Fruit fly (Drosophila melanogaster) whole organism, embryonic: Measurements from ENCODE around the gene CG6790.

Experiments
- Abd-B ChIP-seq: fragments of 200-800 bp; sonication (Bioruptor generic); optimal IDR thresholded peaks from 2 replicates; lab custom pipeline; 2018; ENCODE audit warnings: missing biosample characterization, mild to moderate bottlenecking, missing genetic modification characterization, moderate library complexity
- Atf-2 ChIP-seq: fragments of 200-800 bp; sonication (Bioruptor generic); optimal IDR thresholded peaks from 2 replicates; lab custom pipeline; 2016; ENCODE audit warnings: missing biosample characterization, missing genetic modification characterization
- Awh ChIP-seq: fragments of 200-800 bp; sonication (Bioruptor generic); IDR thresholded peaks from 2 replicates; pipeline ENCODE4, ENCODE4 v1.3.6; 2022; ENCODE audit warnings: missing biosample characterization, missing genetic modification characterization
- CG10654 ChIP-seq: fragments of 200-800 bp; sonication (Bioruptor generic); optimal IDR thresholded peaks from 2 replicates; lab custom pipeline; 2016; ENCODE audit warnings: missing biosample characterization, missing genetic modification characterization
- CG12942 ChIP-seq: fragments of 200-800 bp; sonication (Bioruptor generic); optimal IDR thresholded peaks from 3 replicates; lab custom pipeline; 2016; ENCODE audit warnings: missing biosample characterization, missing genetic modification characterization
- CG14965 ChIP-seq: fragments of 200-800 bp; sonication (Bioruptor generic); optimal IDR thresholded peaks from 2 replicates; lab custom pipeline; 2016; ENCODE audit warnings: missing biosample characterization, missing genetic modification characterization, borderline replicate concordance
- CG16779 ChIP-seq: fragments of 200-800 bp; sonication (Bioruptor generic); IDR thresholded peaks from 2 replicates; pipeline ENCODE4 v1.3.6; 2022; ENCODE audit warnings: missing biosample characterization, missing genetic modification characterization
- CG17359 ChIP-seq: fragments of 200-800 bp; sonication (Bioruptor generic); optimal IDR thresholded peaks from 3 replicates; lab custom pipeline; 2018; ENCODE audit warnings: missing biosample characterization, mild to moderate bottlenecking, missing genetic modification characterization, moderate library complexity
- CG18476 ChIP-seq: fragments of 200-800 bp; sonication (Bioruptor generic); optimal IDR thresholded peaks from 2 replicates; lab custom pipeline; 2016; ENCODE audit warnings: missing biosample characterization, mild to moderate bottlenecking, missing genetic modification characterization
- CG18599 ChIP-seq: fragments of 200-800 bp; sonication (Bioruptor generic); optimal IDR thresholded peaks from 3 replicates; lab custom pipeline; 2017; ENCODE audit warnings: missing biosample characterization, missing genetic modification characterization, mild to moderate bottlenecking, moderate library complexity, missing genetic modification reagents
- CG34376 ChIP-seq: fragments of 200-800 bp; sonication (Bioruptor generic); optimal IDR thresholded peaks from 2 replicates; lab custom pipeline; 2018; ENCODE audit warnings: missing biosample characterization, mild to moderate bottlenecking, missing genetic modification characterization
- CG3847 ChIP-seq: fragments of 200-800 bp; sonication (Bioruptor generic); IDR thresholded peaks from 2 replicates; pipeline ENCODE4 v1.3.6; 2022; ENCODE audit warnings: missing biosample characterization, missing genetic modification characterization
- CG4707 ChIP-seq: fragments of 200-800 bp; sonication (Bioruptor generic); optimal IDR thresholded peaks from 2 replicates; lab custom pipeline; 2018; ENCODE audit warnings: missing biosample characterization, mild to moderate bottlenecking, missing genetic modification characterization, moderate library complexity
- CG5245 ChIP-seq: fragments of 200-800 bp; sonication (Bioruptor generic); optimal IDR thresholded peaks from 3 replicates; lab custom pipeline; 2016; ENCODE audit warnings: missing biosample characterization, missing genetic modification characterization
- CG6765 ChIP-seq: fragments of 200-800 bp; sonication (Bioruptor generic); optimal IDR thresholded peaks from 3 replicates; lab custom pipeline; 2017; ENCODE audit warnings: missing biosample characterization, mild to moderate bottlenecking, missing genetic modification characterization
- CG9817 ChIP-seq: fragments of 200-800 bp; sonication (Bioruptor generic); optimal IDR thresholded peaks from 2 replicates; lab custom pipeline; 2018; ENCODE audit warnings: missing biosample characterization, mild to moderate bottlenecking, missing genetic modification characterization, moderate library complexity
- CTCF ChIP-seq: fragments of 200-800 bp; sonication (Bioruptor generic); optimal IDR thresholded peaks from 2 replicates; lab custom pipeline; 2017; ENCODE audit warnings: missing biosample characterization, mild to moderate bottlenecking, missing genetic modification characterization, moderate library complexity
- Chrac-16 ChIP-seq: fragments of 200-800 bp; sonication (Bioruptor generic); optimal IDR thresholded peaks from 3 replicates; lab custom pipeline; 2016; ENCODE audit warnings: missing biosample characterization, missing genetic modification characterization
- Fer2 ChIP-seq: fragments of 200-800 bp; sonication (Bioruptor generic); optimal IDR thresholded peaks from 2 replicates; lab custom pipeline; 2018; ENCODE audit warnings: missing biosample characterization, mild to moderate bottlenecking, missing genetic modification characterization, moderate library complexity
- MTF-1 ChIP-seq: fragments of 200-800 bp; sonication (Bioruptor generic); optimal IDR thresholded peaks from 2 replicates; lab custom pipeline; 2018; ENCODE audit warnings: missing biosample characterization, mild to moderate bottlenecking, missing genetic modification characterization, borderline replicate concordance
- Mes4 ChIP-seq: fragments of 200-800 bp; sonication (Bioruptor generic); optimal IDR thresholded peaks from 2 replicates; lab custom pipeline; 2016; ENCODE audit warnings: missing biosample characterization, missing genetic modification characterization
- NC2β ChIP-seq: fragments of 200-800 bp; sonication (Bioruptor generic); optimal IDR thresholded peaks from 2 replicates; lab custom pipeline; 2016; ENCODE audit warnings: missing biosample characterization, missing genetic modification characterization
- Opbp ChIP-seq: fragments of 200-800 bp; sonication (Bioruptor generic); IDR thresholded peaks from 3 replicates; pipeline ENCODE4 v1.3.6; 2022; ENCODE audit warnings: missing biosample characterization, missing genetic modification characterization; ENCODE audit not compliant: partially characterized antibody
- Scr ChIP-seq: fragments of 200-800 bp; sonication (Bioruptor generic); IDR thresholded peaks from 2 replicates; pipeline ENCODE4 v1.3.6; 2022; ENCODE audit warnings: missing biosample characterization, missing genetic modification characterization; ENCODE audit not compliant: partially characterized antibody
- Six4 ChIP-seq: fragments of 200-800 bp; sonication (Bioruptor generic); optimal IDR thresholded peaks from 2 replicates; lab custom pipeline; 2016; ENCODE audit warnings: missing biosample characterization, missing genetic modification characterization
- TFAM ChIP-seq: fragments of 200-800 bp; sonication (Bioruptor generic); optimal IDR thresholded peaks from 2 replicates; lab custom pipeline; 2017; ENCODE audit warnings: missing biosample characterization, missing genetic modification characterization, inconsistent platforms
- Trl ChIP-seq, 3 experiments: fragments of >200 bp in 2 of 3; fragments of 200-800 bp in 1 of 3; sonication (Bioruptor generic) in 1 of 3; optimal IDR thresholded peaks; 2 replicates in 1 of 3; 3 replicates in 2 of 3; lab custom pipeline; 2016 to 2017; ENCODE audit warnings: missing biosample characterization in 1 of 3, missing genetic modification characterization in 1 of 3
- ac ChIP-seq: fragments of 200-800 bp; sonication (Bioruptor generic); optimal IDR thresholded peaks from 3 replicates; lab custom pipeline; 2017; ENCODE audit warnings: missing biosample characterization, mild to moderate bottlenecking, missing genetic modification characterization
- ap ChIP-seq: fragments of 200-800 bp; sonication (Bioruptor generic); IDR thresholded peaks from 2 replicates; pipeline ENCODE4 v1.3.6; 2022; ENCODE audit warnings: missing biosample characterization, missing genetic modification characterization
- bbx ChIP-seq: fragments of 200-800 bp; sonication (Bioruptor generic); IDR thresholded peaks from 2 replicates; pipeline ENCODE4 v1.3.6; 2022; ENCODE audit warnings: missing biosample characterization, missing genetic modification characterization; ENCODE audit not compliant: partially characterized antibody
- bigmax ChIP-seq: fragments of 200-800 bp; sonication (Bioruptor generic); optimal IDR thresholded peaks from 2 replicates; lab custom pipeline; 2018; ENCODE audit warnings: missing biosample characterization, mild to moderate bottlenecking, missing genetic modification characterization
- br ChIP-seq: fragments of >200 bp; optimal IDR thresholded peaks from 2 replicates; lab custom pipeline; 2017
- cato ChIP-seq: fragments of 200-800 bp; sonication (Bioruptor generic); optimal IDR thresholded peaks from 2 replicates; lab custom pipeline; 2016; ENCODE audit warnings: missing biosample characterization, missing genetic modification characterization, borderline replicate concordance
- croc ChIP-seq: fragments of 200-800 bp; sonication (Bioruptor generic); conservative IDR thresholded peaks from 3 replicates; pipeline ENCODE4 v1.3.6; 2022; ENCODE audit warnings: missing biosample characterization, missing genetic modification characterization
- dati ChIP-seq: fragments of 200-800 bp; sonication (Bioruptor generic); IDR thresholded peaks from 2 replicates; pipeline ENCODE4 v1.3.6; 2022; ENCODE audit warnings: missing biosample characterization, missing genetic modification characterization
- fd96Cb ChIP-seq: fragments of 200-800 bp; sonication (Bioruptor generic); optimal IDR thresholded peaks from 2 replicates; lab custom pipeline; 2018; ENCODE audit warnings: missing biosample characterization, mild to moderate bottlenecking, missing genetic modification characterization, moderate library complexity
- hbn ChIP-seq: fragments of 200-800 bp; sonication (Bioruptor generic); IDR thresholded peaks from 2 replicates; pipeline ENCODE4 v1.3.6; 2022; ENCODE audit warnings: missing biosample characterization, missing genetic modification characterization; ENCODE audit not compliant: partially characterized antibody
- mam ChIP-seq: fragments of 200-800 bp; sonication (Bioruptor generic); optimal IDR thresholded peaks from 3 replicates; lab custom pipeline; 2016; ENCODE audit warnings: missing biosample characterization, missing genetic modification characterization
- prd ChIP-seq, 3 experiments: fragments of >200 bp in 2 of 3; fragments of 200-800 bp in 1 of 3; sonication (Bioruptor generic) in 1 of 3; optimal IDR thresholded peaks in 2 of 3; IDR thresholded peaks in 1 of 3; 2 replicates in 2 of 3; 3 replicates in 1 of 3; pipeline versions ENCODE4 v1.3.6 to Lab custom; 2017 to 2022; ENCODE audit warnings: missing biosample characterization in 1 of 3, missing genetic modification characterization in 1 of 3
- pum ChIP-seq: fragments of 200-800 bp; sonication (Bioruptor generic); optimal IDR thresholded peaks from 2 replicates; lab custom pipeline; 2016; ENCODE audit warnings: missing biosample characterization, missing genetic modification characterization
- rib ChIP-seq: fragments of 200-800 bp; sonication (Bioruptor generic); IDR thresholded peaks from 2 replicates; pipeline ENCODE4 v1.3.6; 2022; ENCODE audit warnings: missing biosample characterization, missing genetic modification characterization
- sens-2 ChIP-seq: fragments of 200-800 bp; sonication (Bioruptor generic); IDR thresholded peaks from 2 replicates; pipeline ENCODE4 v1.3.6; 2022; ENCODE audit warnings: missing biosample characterization, missing genetic modification characterization
- sim ChIP-seq: fragments of 200-800 bp; sonication (Bioruptor generic); IDR thresholded peaks from 2 replicates; pipeline ENCODE4 v1.3.6; 2022; ENCODE audit warnings: missing biosample characterization, missing genetic modification characterization
- tgo ChIP-seq: fragments of 200-800 bp; sonication (Bioruptor generic); IDR thresholded peaks from 3 replicates; pipeline ENCODE4 v1.3.6; 2022; ENCODE audit warnings: missing biosample characterization, missing genetic modification characterization
- twi ChIP-seq: fragments of 200-800 bp; optimal IDR thresholded peaks from 2 replicates; lab custom pipeline; 2019; ENCODE audit warnings: missing biosample characterization, mild to moderate bottlenecking, missing genetic modification characterization, moderate library complexity
- unc-4 ChIP-seq: fragments of 200-800 bp; sonication (Bioruptor generic); IDR thresholded peaks from 2 replicates; pipeline ENCODE4 v1.3.6; 2022; ENCODE audit warnings: missing biosample characterization, missing genetic modification characterization; ENCODE audit not compliant: partially characterized antibody
- vnd ChIP-seq: fragments of 200-800 bp; sonication (Bioruptor generic); IDR thresholded peaks from 3 replicates; pipeline ENCODE4 v1.3.6; 2022; ENCODE audit warnings: missing biosample characterization, missing genetic modification characterization; ENCODE audit not compliant: partially characterized antibody
- yki ChIP-seq: fragments of >200 bp; optimal IDR thresholded peaks from 3 replicates; lab custom pipeline; 2018
- zen2 ChIP-seq: fragments of 200-800 bp; sonication (Bioruptor generic); IDR thresholded peaks from 3 replicates; pipeline ENCODE4 v1.3.6; 2022; ENCODE audit warnings: missing biosample characterization, missing genetic modification characterization; ENCODE audit not compliant: partially characterized antibody

The CG6790 gene

DNA sequence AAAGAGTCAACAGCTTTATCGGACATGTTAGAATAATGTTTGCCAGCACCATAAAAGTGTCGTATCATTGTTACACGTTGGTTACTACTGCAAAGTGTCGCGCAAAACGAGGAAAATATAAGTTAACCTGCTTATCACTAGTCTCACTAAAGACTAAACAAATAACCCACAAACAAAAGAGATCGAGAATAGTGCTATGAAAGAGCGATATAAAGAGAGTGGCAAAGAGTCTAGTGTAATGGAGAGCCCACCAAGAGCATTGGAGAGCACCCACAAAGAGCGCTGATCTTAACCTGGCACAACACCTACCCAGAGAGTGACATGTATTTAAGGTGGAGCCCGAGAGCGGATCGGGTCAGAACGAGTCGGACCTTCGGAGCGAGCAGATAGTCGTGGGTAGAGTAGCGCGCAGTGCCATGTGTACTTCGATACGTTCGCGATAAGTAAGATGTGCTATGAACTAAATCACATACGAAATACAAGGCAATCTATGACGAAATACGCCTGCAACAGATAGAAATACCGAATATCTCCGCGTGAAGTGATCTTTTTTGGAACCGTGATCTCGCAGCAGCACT, 9.6 kb downstream of the CG6790 start, which contains the start of gene Mrp4 (continued):
- no peak for TF ChIP-seq ac (GFP tag; lab: Kevin White, UChicago)
- no peak for TF ChIP-seq twi (tag; lab: Kevin White, UChicago)
- peak; percentile 83; the same call in 2 of the 3 replicates for TF ChIP-seq zen2 (GFP tag; lab: Robert Waterston, UW)
- no peak for TF ChIP-seq fd96Cb (tag; lab: Kevin White, UChicago)
- TF ChIP-seq Trl (optimal IDR thresholded peaks at IDR 0.05; lab: Kevin White, UChicago): peak; percentile 99 to 100
- TF ChIP-seq Trl (GFP tag; optimal IDR thresholded peaks at IDR 0.05; lab: Kevin White, UChicago): peak; percentile 54
- peak; percentile 57 for TF ChIP-seq bbx
- no peak for TF ChIP-seq vnd (GFP tag; lab: Robert Waterston, UW)
- TF ChIP-seq prd (optimal IDR thresholded peaks at IDR 0.05; lab: Kevin White, UChicago): no peak
- no peak for TF ChIP-seq prd (GFP tag; IDR thresholded peaks at IDR 0.05; lab: Robert Waterston, UW)
- no peak for TF ChIP-seq CG14965 (GFP tag; lab: Kevin White, UChicago)
- peak; percentile 56 for TF ChIP-seq NC2β (GFP tag; lab: Kevin White, UChicago)
- no peak for TF ChIP-seq dati
- no peak for TF ChIP-seq sim
- no peak for TF ChIP-seq ap (GFP tag; lab: Robert Waterston, UW)
- TF ChIP-seq Fer2: no peak
- no peak for TF ChIP-seq CTCF (GFP tag; lab: Kevin White, UChicago)
- no peak for TF ChIP-seq Chrac-16
- no peak for TF ChIP-seq br (lab: Kevin White, UChicago)
- TF ChIP-seq CG3847 (GFP tag; lab: Robert Waterston, UW): 0 out of 2 replicates have a peak, but pooled peaks have one; percentile 20
- TF ChIP-seq CG16779 (GFP tag; lab: Robert Waterston, UW): 0 out of 2 replicates have a peak, but pooled peaks have one; percentile 45
- TF ChIP-seq CG6765 (GFP tag; lab: Kevin White, UChicago): peak; percentile 48
- no peak for TF ChIP-seq yki (lab: Kevin White, UChicago)
- no peak for TF ChIP-seq pum
- TF ChIP-seq CG18599: peak; percentile 54
- TF ChIP-seq Awh: peak; percentile 32; the same call in 1 of the 2 replicates
- peak; percentile 48; the same call in 1 of the 2 replicates for TF ChIP-seq unc-4 (GFP tag; lab: Robert Waterston, UW)
- TF ChIP-seq CG4707 (GFP tag; lab: Kevin White, UChicago): no peak
- peak; percentile 56 for TF ChIP-seq MTF-1
- TF ChIP-seq Six4 (GFP tag; lab: Kevin White, UChicago): no peak
- no peak for TF ChIP-seq Atf-2 (GFP tag; lab: Kevin White, UChicago)
- peak; percentile 27 for TF ChIP-seq Mes4 (GFP tag; lab: Kevin White, UChicago)
- no peak; the same call in 1 of the 2 replicates for TF ChIP-seq Scr
- peak; percentile 86 for TF ChIP-seq CG34376 (GFP tag; lab: Kevin White, UChicago)
- peak; percentile 61 for TF ChIP-seq Opbp (GFP tag; lab: Robert Waterston, UW)
- no peak for TF ChIP-seq CG5245
- no peak for TF ChIP-seq tgo (GFP tag; lab: Robert Waterston, UW)
- peak; percentile 66; the same call in 1 of the 2 replicates for TF ChIP-seq hbn
- peak; percentile 65; the same call in 1 of the 2 replicates for TF ChIP-seq rib
- TF ChIP-seq CG10654 (GFP tag; lab: Kevin White, UChicago): no peak
- no peak for TF ChIP-seq CG9817 (tag; lab: Kevin White, UChicago)
- TF ChIP-seq Abd-B (GFP tag; lab: Kevin White, UChicago): no peak
- TF ChIP-seq CG17359 (tag; lab: Kevin White, UChicago): peak; percentile 16
- no peak for TF ChIP-seq CG18476 (GFP tag; lab: Kevin White, UChicago)
- TF ChIP-seq croc: no peak
- peak; percentile 10 for TF ChIP-seq CG12942 (GFP tag; lab: Kevin White, UChicago)
- TF ChIP-seq bigmax (GFP tag; lab: Kevin White, UChicago): peak; percentile 27
- peak; percentile 6; the same call in 1 of the 2 replicates for TF ChIP-seq sens-2 (GFP tag; lab: Robert Waterston, UW)
- peak; percentile 7 for TF ChIP-seq mam (GFP tag; lab: Kevin White, UChicago)
- no peak for TF ChIP-seq cato (GFP tag; lab: Kevin White, UChicago)
- TF ChIP-seq TFAM (GFP tag; lab: Kevin White, UChicago): no peak
